Worm (Caenorhabditis elegans): Measurements from ENCODE around the gene C49G7.10.

Gene C49G7.10

ce11 chrV:4043632-4044031 lies 1.8 kb upstream of the C49G7.10 start, which contains the start of gene phat-3:
Gene phat-3 (plus strand): TSS chrV:4043932.
- TF ChIP-seq ztf-16 (tag; optimal IDR thresholded peaks at IDR 0.05) (no peak), fkh-10 (GFP tag; optimal IDR thresholded peaks at IDR 0.05) (no peak), F13H6.1 (tag; optimal IDR thresholded peaks at IDR 0.05) (no peak), unc-86 (tag; optimal IDR thresholded peaks at IDR 0.05) (no peak), hlh-8 (tag; optimal IDR thresholded peaks at IDR 0.05) (no peak), ceh-19 (GFP tag; optimal IDR thresholded peaks at IDR 0.05) (no peak), ceh-31 (tag; optimal IDR thresholded peaks at IDR 0.05) (no peak), pax-1 (tag; optimal IDR thresholded peaks at IDR 0.05) (no peak), zip-5 (tag; optimal IDR thresholded peaks at IDR 0.05) (no peak), ceh-18 (tag; optimal IDR thresholded peaks at IDR 0.05) (no peak), ttx-3 (tag; optimal IDR thresholded peaks at IDR 0.05) (no peak)

DNA sequence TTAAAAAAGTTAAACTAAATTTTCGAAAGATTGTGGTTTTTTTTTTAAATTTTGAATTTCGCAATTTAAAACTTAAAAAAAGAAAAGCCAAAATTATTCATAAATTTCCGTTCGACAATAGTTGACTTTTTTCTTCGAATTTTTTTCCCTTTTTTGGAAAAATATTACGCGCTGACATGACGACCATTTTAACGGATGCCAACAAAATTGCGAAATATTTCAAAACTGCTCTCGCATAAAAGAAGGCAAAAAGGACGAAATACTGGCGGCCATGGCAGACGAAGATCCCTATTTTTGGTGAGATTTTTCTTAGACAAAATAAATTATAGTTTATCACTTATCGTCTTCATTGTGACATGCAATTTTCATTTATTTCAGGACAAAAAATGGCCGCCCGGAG lies 3.3 kb downstream of the C49G7.10 start:
- TF ChIP-seq rnt-1 (tag; optimal IDR thresholded peaks at IDR 0.05) (no peak), ceh-30 (tag; optimal IDR thresholded peaks at IDR 0.05) (no peak), pax-1 (tag; optimal IDR thresholded peaks at IDR 0.05) (no peak), syd-9 (tag; optimal IDR thresholded peaks at IDR 0.05) (no peak), pha-2 (tag; optimal IDR thresholded peaks at IDR 0.05) (no peak), ceh-31 (tag; optimal IDR thresholded peaks at IDR 0.05) (no peak), C38D4.7 (GFP tag; optimal IDR thresholded peaks at IDR 0.05) (no peak), hlh-6 (tag; optimal IDR thresholded peaks at IDR 0.05) (no peak), ets-4 (tag; optimal IDR thresholded peaks at IDR 0.05) (no peak), mec-3 (tag; optimal IDR thresholded peaks at IDR 0.05; ENCODE audit: borderline replicate concordance) (no peak), ceh-9 (tag; optimal IDR thresholded peaks at IDR 0.05) (no peak), fax-1 (tag; optimal IDR thresholded peaks at IDR 0.05) (no peak), pha-4 (tag; optimal IDR thresholded peaks at IDR 0.05) (no peak), hlh-13 (GFP tag; optimal IDR thresholded peaks at IDR 0.05) (no peak), che-1 (tag; optimal IDR thresholded peaks at IDR 0.05) (no peak), unc-42 (tag; optimal IDR thresholded peaks at IDR 0.05) (no peak), sdc-2 (tag; optimal IDR thresholded peaks at IDR 0.05) (no peak)

DNA sequence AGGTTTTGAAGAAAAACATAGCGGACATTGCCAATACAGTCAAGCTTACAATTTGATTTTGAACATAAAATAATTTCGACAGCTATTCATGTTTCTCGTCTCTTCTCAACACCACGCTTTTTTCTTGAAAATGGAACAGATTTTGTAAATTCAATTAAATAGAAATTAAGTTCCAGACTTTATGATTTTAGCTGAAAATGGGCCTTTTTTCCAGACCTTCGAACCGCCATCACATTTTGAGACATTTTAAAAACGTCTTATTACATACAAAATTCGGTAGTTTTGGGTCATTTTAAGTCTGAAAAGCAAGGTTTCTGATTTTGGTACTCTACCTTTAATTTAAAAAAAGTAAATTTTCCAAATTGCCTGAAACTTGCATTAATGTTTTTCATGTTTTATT lies 3.7 kb downstream of the C49G7.10 start, which contains the start of gene C49G7.12:
Gene C49G7.12 (plus strand): TSS at position 301 of the 400 bp plus-strand sequence.
- TF ChIP-seq ceh-48 (tag; optimal IDR thresholded peaks at IDR 0.05) (no peak), madf-2 (tag; optimal IDR thresholded peaks at IDR 0.05) (no peak), ceh-9 (tag; optimal IDR thresholded peaks at IDR 0.05) (no peak), tbx-7 (tag; optimal IDR thresholded peaks at IDR 0.05) (no peak), K09A11.1 (tag; optimal IDR thresholded peaks at IDR 0.05; ENCODE audit: insufficient read depth) (no peak), dmd-4 (tag; optimal IDR thresholded peaks at IDR 0.05; ENCODE audit: borderline replicate concordance) (no peak), unc-42 (tag; optimal IDR thresholded peaks at IDR 0.05) (no peak), zip-5 (tag; optimal IDR thresholded peaks at IDR 0.05) (no peak), rnt-1 (tag; optimal IDR thresholded peaks at IDR 0.05) (no peak), ets-4 (tag; optimal IDR thresholded peaks at IDR 0.05) (no peak), ceh-45 (GFP tag; IDR thresholded peaks at IDR 0.05) (no peak), T23F11.4 (GFP tag; optimal IDR thresholded peaks at IDR 0.05) (no peak), ceh-18 (tag; optimal IDR thresholded peaks at IDR 0.05) (no peak), hlh-30 (tag; optimal IDR thresholded peaks at IDR 0.05; ENCODE audit: insufficient read depth) (no peak), K02D7.2 (tag; optimal IDR thresholded peaks at IDR 0.05) (no peak), nhr-11 (tag; optimal IDR thresholded peaks at IDR 0.05) (no peak)

DNA sequence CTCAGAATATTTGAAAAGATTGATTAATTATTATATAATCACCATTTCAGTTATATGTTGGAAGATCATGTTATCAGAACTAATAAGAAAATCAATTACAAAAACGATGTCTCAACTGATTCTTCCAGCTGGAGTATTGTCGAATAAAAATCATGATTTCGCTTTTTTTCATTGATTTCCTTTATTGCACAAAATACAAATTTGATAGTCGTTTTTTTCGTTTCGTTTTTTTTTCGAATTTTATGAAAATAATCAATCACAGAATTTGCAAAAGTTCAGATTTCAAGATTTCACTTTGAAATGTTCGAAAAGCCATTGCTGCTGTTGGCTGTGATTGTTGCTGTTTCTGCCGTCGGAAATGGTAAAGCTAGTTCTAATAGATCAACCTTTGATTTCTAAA lies 6.0 kb downstream of the C49G7.10 start, which contains the start of gene C49G7.13:
Gene C49G7.13 (plus strand): TSS at position 301 of the 400 bp plus-strand sequence.
- TF ChIP-seq sox-4 (tag; optimal IDR thresholded peaks at IDR 0.05) (no peak), unc-86 (tag; optimal IDR thresholded peaks at IDR 0.05) (no peak), ceh-45 (GFP tag; IDR thresholded peaks at IDR 0.05) (no peak), sdc-2 (tag; optimal IDR thresholded peaks at IDR 0.05) (no peak), ama-1 (optimal IDR thresholded peaks at IDR 0.05) (no peak), ceh-31 (tag; optimal IDR thresholded peaks at IDR 0.05) (no peak)
